Fruit fly (Drosophila melanogaster): Measurements from ENCODE around the gene CG13877.

Gene CG13877

DNA sequence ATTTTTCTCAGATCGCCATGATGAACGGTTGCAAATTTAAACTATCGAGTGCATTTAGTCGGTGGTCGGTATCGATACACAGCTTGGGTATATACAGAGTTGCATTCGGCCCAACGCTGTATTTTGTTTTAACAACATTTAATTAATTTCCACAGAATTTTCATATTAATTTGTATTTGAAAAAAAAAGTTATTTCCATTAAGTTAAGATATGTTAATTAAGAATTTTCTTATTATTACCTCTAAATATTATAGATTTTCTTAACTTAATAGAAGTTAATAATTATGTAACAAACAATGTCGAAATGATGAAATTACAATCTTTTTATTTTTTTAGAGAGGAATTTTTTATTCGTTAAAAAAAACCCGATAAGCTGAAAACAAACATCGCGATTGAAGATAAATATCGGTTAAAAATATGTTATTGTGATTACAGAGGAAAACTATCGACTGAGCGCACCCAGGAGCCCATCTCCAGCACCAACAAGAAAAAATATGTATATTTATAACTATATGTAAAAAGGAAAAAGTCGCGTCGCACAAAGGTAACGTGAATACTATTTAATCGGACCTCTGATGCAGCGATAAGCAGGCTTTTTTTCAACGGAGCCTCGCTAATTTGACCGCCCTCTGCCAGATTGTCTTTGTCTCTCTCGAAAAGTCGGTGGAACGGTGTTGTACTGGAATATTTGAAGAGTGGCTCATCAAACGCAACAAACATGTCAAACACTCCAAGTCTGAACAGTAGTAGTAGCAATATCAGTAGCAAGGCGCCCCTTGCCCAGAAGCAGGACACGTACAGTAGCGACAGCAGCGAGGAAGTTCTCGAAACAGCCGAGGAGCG, 17.9 kb upstream of the CG13877 start, which contains the start of the genes rno and mri (continued):
- TF ChIP-seq NC2α (GFP tag; optimal IDR thresholded peaks at IDR 0.05) (no peak), yki (optimal IDR thresholded peaks at IDR 0.05) (no peak), eve (GFP tag; optimal IDR thresholded peaks at IDR 0.05) (no peak), cg (GFP tag; optimal IDR thresholded peaks at IDR 0.05) (no peak), CG13894 (tag; optimal IDR thresholded peaks at IDR 0.05) (peak; percentile 77), CG4820 (GFP tag; optimal IDR thresholded peaks at IDR 0.05) (peak; percentile 36), CG30403 (GFP tag; optimal IDR thresholded peaks at IDR 0.05) (peak; percentile 82), sob (GFP tag; IDR thresholded peaks at IDR 0.05) (peak; percentile 69), CG4282 (GFP tag; optimal IDR thresholded peaks at IDR 0.05) (no peak), CG12155 (GFP tag; optimal IDR thresholded peaks at IDR 0.05) (peak; percentile 42), CG12236 (GFP tag; optimal IDR thresholded peaks at IDR 0.05) (no peak), H15 (GFP tag; IDR thresholded peaks at IDR 0.05) (0 out of 3 replicates have a peak, but pooled peaks have one; percentile 41), psq (GFP tag; optimal IDR thresholded peaks at IDR 0.05) (no peak), CG10274 (GFP tag; optimal IDR thresholded peaks at IDR 0.05) (no peak), Max (GFP tag; optimal IDR thresholded peaks at IDR 0.05) (peak; percentile 9), CG13424 (tag; optimal IDR thresholded peaks at IDR 0.05) (peak; percentile 83), ato (GFP tag; IDR thresholded peaks at IDR 0.05; ENCODE audit: partially characterized antibody) (peak; percentile 72), esg (GFP tag; conservative IDR thresholded peaks at IDR 0.05) (peak; percentile 72), HmgZ (tag; optimal IDR thresholded peaks at IDR 0.05) (peak; percentile 2), CHES-1-like (GFP tag; optimal IDR thresholded peaks at IDR 0.05) (no peak), CG8290 (GFP tag; optimal IDR thresholded peaks at IDR 0.05) (peak; percentile 16), CG8290 (tag; optimal IDR thresholded peaks at IDR 0.05) (peak in 1 of 2 experiments; percentile 3), CG7839 (tag; optimal IDR thresholded peaks at IDR 0.05) (peak; percentile 81), usp (GFP tag; optimal IDR thresholded peaks at IDR 0.05) (no peak), bowl (GFP tag; IDR thresholded peaks at IDR 0.05) (no peak), ap (GFP tag; IDR thresholded peaks at IDR 0.05) (peak; percentile 50), B-H2 (GFP tag; optimal IDR thresholded peaks at IDR 0.05) (peak; percentile 79), CG6765 (GFP tag; optimal IDR thresholded peaks at IDR 0.05) (no peak), Myb (GFP tag; optimal IDR thresholded peaks at IDR 0.05) (no peak), Dbx (GFP tag; IDR thresholded peaks at IDR 0.05) (peak; percentile 81), ATbp (GFP tag; optimal IDR thresholded peaks at IDR 0.05) (peak; percentile 7), CG1529 (GFP tag; optimal IDR thresholded peaks at IDR 0.05) (no peak), CkIIα-i1 (GFP tag; IDR thresholded peaks at IDR 0.05) (no peak), ase (GFP tag; IDR thresholded peaks at IDR 0.05) (peak; percentile 69; the same call in 2 of the 3 replicates), dpn (GFP tag; optimal IDR thresholded peaks at IDR 0.05) (peak; percentile 6 to 75), CG3995 (GFP tag; optimal IDR thresholded peaks at IDR 0.05) (peak; percentile 83), Lim3 (GFP tag; IDR thresholded peaks at IDR 0.05) (no peak), kni (GFP tag; optimal IDR thresholded peaks at IDR 0.05) (no peak), lov (optimal IDR thresholded peaks at IDR 0.05) (no peak), lov (GFP tag; IDR thresholded peaks at IDR 0.05) (0 out of 3 replicates have a peak, but pooled peaks have one; percentile 44), NC2β (GFP tag; optimal IDR thresholded peaks at IDR 0.05) (no peak), CG8359 (GFP tag; optimal IDR thresholded peaks at IDR 0.05; ENCODE audit: borderline replicate concordance) (no peak), Rfx (GFP tag; IDR thresholded peaks at IDR 0.05) (peak; percentile 68), CG3281 (GFP tag; optimal IDR thresholded peaks at IDR 0.05) (peak; percentile 48), CG12744 (GFP tag; optimal IDR thresholded peaks at IDR 0.05) (no peak), Dek (tag; optimal IDR thresholded peaks at IDR 0.05) (peak; percentile 67), insv (GFP tag; optimal IDR thresholded peaks at IDR 0.05) (no peak), hb (GFP tag; IDR thresholded peaks at IDR 0.05; ENCODE audit: partially characterized antibody) (peak; percentile 87), pb (GFP tag; optimal IDR thresholded peaks at IDR 0.05) (no peak), Mad (GFP tag; optimal IDR thresholded peaks at IDR 0.05) (peak; percentile 10), fd96Cb (tag; optimal IDR thresholded peaks at IDR 0.05) (peak; percentile 79)
